Worm (Caenorhabditis elegans) whole organism, late embryonic: Measurements from ENCODE around the gene Y69A2AR.24.

Experiments used
- ama-1 ChIP-seq: fragments of 150-350 bp; optimal IDR thresholded peaks from 2 replicates; lab custom pipeline; 2014
- eyg-1 ChIP-seq: sonication (generic microtip); optimal IDR thresholded peaks from 2 replicates; lab custom pipeline; 2016; ENCODE audit warnings: missing genotype, missing genetic modification characterization, missing compliant biosample characterization
- fkh-10 ChIP-seq: fragments of 150-350 bp; optimal IDR thresholded peaks from 2 replicates; lab custom pipeline; 2014; ENCODE audit warnings: missing biosample characterization, missing genetic modification reagents, missing genetic modification characterization
- hlh-8 ChIP-seq: sonication (generic microtip); optimal IDR thresholded peaks from 2 replicates; lab custom pipeline; 2016; ENCODE audit warnings: missing genotype, missing genetic modification characterization, missing compliant biosample characterization
- madf-2 ChIP-seq: sonication (generic microtip); optimal IDR thresholded peaks from 2 replicates; lab custom pipeline; 2017; ENCODE audit warnings: missing genetic modification characterization, missing compliant biosample characterization
- rnt-1 ChIP-seq: sonication (generic microtip); optimal IDR thresholded peaks from 2 replicates; lab custom pipeline; 2016; ENCODE audit warnings: missing genetic modification characterization, missing compliant biosample characterization

DNA sequence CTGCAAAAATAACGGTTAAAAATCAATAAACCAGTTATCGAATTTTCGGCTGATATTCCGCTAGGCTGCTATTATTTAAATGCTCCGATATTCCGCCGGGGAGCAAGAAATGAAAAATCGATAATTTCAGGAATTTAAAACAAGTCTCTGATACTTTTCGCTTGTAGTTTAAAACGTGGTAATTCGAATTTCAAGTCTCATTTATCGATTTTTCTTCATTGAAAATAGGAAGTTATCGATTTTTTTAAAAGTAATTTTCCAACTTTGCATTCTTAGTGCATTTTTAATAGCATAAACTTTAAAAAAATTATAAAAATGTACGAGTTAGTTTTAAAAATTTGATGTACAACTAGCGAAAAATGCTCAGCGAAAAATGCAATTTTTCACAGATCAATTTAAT lies 11.6 kb downstream of the Y69A2AR.24 start:
- TF ChIP-seq hlh-8 (tag; lab: Kevin White, UChicago) (no peak), ama-1 (lab: Kevin White, UChicago) (no peak), fkh-10 (GFP tag; lab: Kevin White, UChicago) (no peak), eyg-1 (tag; lab: Kevin White, UChicago) (no peak), rnt-1 (tag; lab: Kevin White, UChicago) (no peak), madf-2 (tag; lab: Kevin White, UChicago) (no peak)
